Fruit fly (Drosophila melanogaster): ENCODE measurements around the gene CG11964.

Gene CG11964

dm6 chr3R:8945502-8946324, 893 bp upstream of the CG11964 start (continued):
- TF ChIP-seq CG30403 (GFP tag; optimal IDR thresholded peaks at IDR 0.05): peak; percentile 85
- peak; percentile 52; the same call in 1 of the 2 replicates for TF ChIP-seq cas (GFP tag; IDR thresholded peaks at IDR 0.05)
- TF ChIP-seq CG9609 (GFP tag; optimal IDR thresholded peaks at IDR 0.05): no peak
- no peak for TF ChIP-seq sima (GFP tag; optimal IDR thresholded peaks at IDR 0.05)
- TF ChIP-seq nerfin-1 (tag; optimal IDR thresholded peaks at IDR 0.05): peak; percentile 74
- TF ChIP-seq btn (GFP tag; optimal IDR thresholded peaks at IDR 0.05): no peak
- peak in 1 of 2 experiments; percentile 95 for TF ChIP-seq Hr51 (GFP tag; optimal IDR thresholded peaks at IDR 0.05)
- TF ChIP-seq abd-A (tag; optimal IDR thresholded peaks at IDR 0.05): peak; percentile 85
- peak; percentile 90 for TF ChIP-seq D19A (tag; optimal IDR thresholded peaks at IDR 0.05)
- no peak for TF ChIP-seq gfzf (GFP tag; optimal IDR thresholded peaks at IDR 0.05)
- TF ChIP-seq CG1024 (GFP tag; IDR thresholded peaks at IDR 0.05): 0 out of 2 replicates have a peak, but pooled peaks have one; percentile 23
- peak; percentile 59 for TF ChIP-seq CG12942 (GFP tag; optimal IDR thresholded peaks at IDR 0.05)
- no peak for TF ChIP-seq Bteb2 (GFP tag; optimal IDR thresholded peaks at IDR 0.05)
- no peak for TF ChIP-seq tx (GFP tag; optimal IDR thresholded peaks at IDR 0.05)
- peak; percentile 56 for TF ChIP-seq CG10147 (GFP tag; optimal IDR thresholded peaks at IDR 0.05)
- TF ChIP-seq Drgx (GFP tag; IDR thresholded peaks at IDR 0.05): peak; percentile 89
- no peak for TF ChIP-seq hb (GFP tag; IDR thresholded peaks at IDR 0.05; ENCODE audit: partially characterized antibody)
- TF ChIP-seq CG12236 (GFP tag; optimal IDR thresholded peaks at IDR 0.05): no peak
- peak; percentile 88 for TF ChIP-seq salm (tag; optimal IDR thresholded peaks at IDR 0.05)
- peak; percentile 62 for TF ChIP-seq psq (GFP tag; optimal IDR thresholded peaks at IDR 0.05)
- TF ChIP-seq Ada2b (GFP tag; IDR thresholded peaks at IDR 0.05): peak; percentile 83
- peak; percentile 81 for TF ChIP-seq ara (GFP tag; IDR thresholded peaks at IDR 0.05)
- peak; percentile 16 for TF ChIP-seq gro (GFP tag; optimal IDR thresholded peaks at IDR 0.05)
- TF ChIP-seq pnt (GFP tag; optimal IDR thresholded peaks at IDR 0.05): peak; percentile 39
- peak; percentile 40 for TF ChIP-seq kay (GFP tag; optimal IDR thresholded peaks at IDR 0.05)
- TF ChIP-seq cg (GFP tag; optimal IDR thresholded peaks at IDR 0.05): peak; percentile 77
- peak; percentile 63 for TF ChIP-seq slbo (GFP tag; IDR thresholded peaks at IDR 0.05)
- TF ChIP-seq Blimp-1 (GFP tag; optimal IDR thresholded peaks at IDR 0.05): peak; percentile 84
- no peak for TF ChIP-seq CG7745 (tag; optimal IDR thresholded peaks at IDR 0.05)
- TF ChIP-seq CG10654 (GFP tag; optimal IDR thresholded peaks at IDR 0.05): peak; percentile 57
- peak; percentile 87 for TF ChIP-seq CG11695 (GFP tag; IDR thresholded peaks at IDR 0.05)
- no peak for TF ChIP-seq Hand (GFP tag; optimal IDR thresholded peaks at IDR 0.05)
- TF ChIP-seq Gug (GFP tag; IDR thresholded peaks at IDR 0.05): peak; percentile 66; the same call in 3 of the 4 replicates
- no peak for TF ChIP-seq Bdp1 (GFP tag; optimal IDR thresholded peaks at IDR 0.05)
- TF ChIP-seq sob (GFP tag; IDR thresholded peaks at IDR 0.05): peak; percentile 83
- TF ChIP-seq crol (GFP tag; IDR thresholded peaks at IDR 0.05): no peak
- peak; percentile 59 for TF ChIP-seq CG2202 (tag; optimal IDR thresholded peaks at IDR 0.05)
- TF ChIP-seq CG9932 (GFP tag; IDR thresholded peaks at IDR 0.05): peak; percentile 56; the same call in 1 of the 2 replicates
- TF ChIP-seq odd (GFP tag; optimal IDR thresholded peaks at IDR 0.05): peak; percentile 87
- no peak for TF ChIP-seq CG11398 (GFP tag; optimal IDR thresholded peaks at IDR 0.05)
- peak; percentile 73 for TF ChIP-seq ken (GFP tag; IDR thresholded peaks at IDR 0.05)
- TF ChIP-seq CHES-1-like (GFP tag; optimal IDR thresholded peaks at IDR 0.05): no peak
- TF ChIP-seq CG11723 (GFP tag; optimal IDR thresholded peaks at IDR 0.05): peak; percentile 76
- peak; percentile 36 for TF ChIP-seq CG12769 (tag; optimal IDR thresholded peaks at IDR 0.05)
- peak; percentile 85 for TF ChIP-seq CG2875 (GFP tag; optimal IDR thresholded peaks at IDR 0.05)
- peak; percentile 80 for TF ChIP-seq tap (tag; optimal IDR thresholded peaks at IDR 0.05)
- TF ChIP-seq cwo (GFP tag; optimal IDR thresholded peaks at IDR 0.05): peak; percentile 69
- peak; percentile 81 for TF ChIP-seq Nf-YC (tag; optimal IDR thresholded peaks at IDR 0.05)
- TF ChIP-seq NFAT (GFP tag; IDR thresholded peaks at IDR 0.05): peak; percentile 53; the same call in 1 of the 2 replicates

All from whole organism, embryonic.